Worm (Caenorhabditis elegans): Measurements from ENCODE around the gene F37C12.18.

DNA sequence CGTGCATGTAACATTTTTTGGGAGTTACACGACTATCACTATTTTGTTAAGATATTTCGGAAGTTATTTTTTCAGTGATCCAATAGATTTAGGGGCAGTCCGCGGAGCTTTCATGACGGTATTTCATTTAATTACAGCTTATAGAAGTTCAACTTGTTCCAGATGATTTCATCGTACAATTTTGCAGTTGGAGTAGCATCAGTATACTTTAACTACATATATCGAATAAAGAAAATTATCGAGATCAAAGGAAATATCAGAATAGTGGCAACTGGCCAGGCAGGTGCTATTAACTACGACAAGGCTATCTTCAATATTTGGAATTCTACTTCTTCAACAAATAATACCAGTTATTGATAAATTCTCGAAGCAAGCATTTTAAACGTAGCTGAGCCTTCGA lies 16.7 kb downstream of the F37C12.18 start:
- TF ChIP-seq aly-2 (tag; optimal IDR thresholded peaks at IDR 0.05), result no peak
- no peak for TF ChIP-seq ZK546.5 (tag; optimal IDR thresholded peaks at IDR 0.05)
- TF ChIP-seq egl-27 (tag; optimal IDR thresholded peaks at IDR 0.05), result no peak
- TF ChIP-seq R02D3.7 (tag; optimal IDR thresholded peaks at IDR 0.05), result no peak
